Worm (Caenorhabditis elegans) whole organism, L3 larva: ENCODE data around the gene C25D7.5.
A peak's percentile ranks its signal among the peaks of the same experiment; 100 is the strongest.

Experiments used
- R02D3.7 ChIP-seq: fragments of 150-350 bp; optimal IDR thresholded peaks from 2 replicates; lab custom pipeline; 2014; ENCODE audit warnings: missing biosample characterization, missing genetic modification characterization
- ZK546.5 ChIP-seq: sonication (generic microtip); optimal IDR thresholded peaks from 2 replicates; lab custom pipeline; 2017; ENCODE audit warnings: missing biosample characterization, missing genetic modification characterization
- ama-1 ChIP-seq: fragments of 150-350 bp; optimal IDR thresholded peaks from 2 replicates; lab custom pipeline; 2018
- ceh-16 ChIP-seq: sonication (generic microtip); optimal IDR thresholded peaks from 2 replicates; lab custom pipeline; 2017; ENCODE audit warnings: missing biosample characterization, missing genetic modification characterization
- ceh-28 ChIP-seq: fragments of 150-350 bp; optimal IDR thresholded peaks from 2 replicates; lab custom pipeline; 2014; ENCODE audit warnings: missing biosample characterization, missing genetic modification reagents, missing genetic modification characterization
- daf-12 ChIP-seq: fragments of 150-350 bp; optimal IDR thresholded peaks from 2 replicates; lab custom pipeline; 2014; ENCODE audit warnings: missing biosample characterization, missing genetic modification reagents, missing genetic modification characterization
- egl-27 ChIP-seq: sonication (generic microtip); optimal IDR thresholded peaks from 4 replicates; lab custom pipeline; 2017; ENCODE audit warnings: missing biosample characterization, missing genetic modification reagents, missing genetic modification characterization
- egl-5 ChIP-seq: fragments of 150-350 bp; optimal IDR thresholded peaks from 2 replicates; lab custom pipeline; 2017; ENCODE audit warnings: missing biosample characterization, missing genetic modification reagents, missing genetic modification characterization, inconsistent platforms
- elt-1 ChIP-seq: fragments of 150-350 bp; optimal IDR thresholded peaks from 2 replicates; lab custom pipeline; 2014; ENCODE audit warnings: missing biosample characterization, missing genetic modification characterization
- elt-2 ChIP-seq: sonication (generic microtip); optimal IDR thresholded peaks from 2 replicates; lab custom pipeline; 2016; ENCODE audit warnings: missing genetic modification reagents, mild to moderate bottlenecking, missing genetic modification characterization, missing compliant biosample characterization
- elt-3 ChIP-seq, 3 experiments: fragments of 150-350 bp in 1 of 3; sonication (generic microtip) in 2 of 3; optimal IDR thresholded peaks; 2 replicates in 2 of 3; 4 replicates in 1 of 3; lab custom pipeline; 2014 to 2017; ENCODE audit warnings: missing biosample characterization in 3 of 3, missing genetic modification characterization in 3 of 3
- eor-1 ChIP-seq, 2 experiments: fragments of 150-350 bp; optimal IDR thresholded peaks; 2 replicates each; lab custom pipeline; 2014 to 2018; ENCODE audit warnings: missing biosample characterization in 2 of 2, missing genetic modification characterization in 2 of 2
- fkh-10 ChIP-seq: sonication (generic microtip); optimal IDR thresholded peaks from 2 replicates; lab custom pipeline; 2017; ENCODE audit warnings: missing biosample characterization, missing genetic modification reagents, missing genetic modification characterization
- fkh-2 ChIP-seq: fragments of 150-350 bp; optimal IDR thresholded peaks from 2 replicates; lab custom pipeline; 2014; ENCODE audit warnings: missing biosample characterization, missing genetic modification reagents, missing genetic modification characterization
- fos-1 ChIP-seq: fragments of 150-350 bp; optimal IDR thresholded peaks from 2 replicates; lab custom pipeline; 2014; ENCODE audit warnings: missing biosample characterization, missing genetic modification characterization
- jun-1 ChIP-seq: fragments of 150-350 bp; optimal IDR thresholded peaks from 2 replicates; lab custom pipeline; 2014; ENCODE audit warnings: missing biosample characterization, missing genetic modification reagents, missing genetic modification characterization
- lin-39 ChIP-seq: fragments of 150-350 bp; optimal IDR thresholded peaks from 2 replicates; lab custom pipeline; 2018; ENCODE audit warnings: missing biosample characterization, missing genetic modification reagents, missing genetic modification characterization
- lsy-12 ChIP-seq: sonication (generic microtip); optimal IDR thresholded peaks from 2 replicates; lab custom pipeline; 2016; ENCODE audit warnings: mild to moderate bottlenecking, missing genetic modification characterization, missing compliant biosample characterization
- nfya-1 ChIP-seq: sonication (generic microtip); optimal IDR thresholded peaks from 2 replicates; lab custom pipeline; 2017; ENCODE audit warnings: missing genetic modification characterization, mild to moderate bottlenecking, missing compliant biosample characterization, antibody characterized with exemption, moderate library complexity; ENCODE audit not compliant: insufficient read depth
- nhr-11 ChIP-seq: fragments of 150-350 bp; optimal IDR thresholded peaks from 2 replicates; lab custom pipeline; 2014; ENCODE audit warnings: missing biosample characterization, missing genetic modification characterization
- nhr-237 ChIP-seq: fragments of 150-350 bp; optimal IDR thresholded peaks from 2 replicates; lab custom pipeline; 2014; ENCODE audit warnings: missing biosample characterization, missing genetic modification characterization
- nhr-25 ChIP-seq: sonication (generic microtip); optimal IDR thresholded peaks from 2 replicates; lab custom pipeline; 2017; ENCODE audit warnings: missing biosample characterization, missing genetic modification characterization
- nhr-28 ChIP-seq: fragments of 150-350 bp; optimal IDR thresholded peaks from 2 replicates; lab custom pipeline; 2014; ENCODE audit warnings: missing biosample characterization, missing genetic modification characterization
- nhr-43 ChIP-seq: sonication (generic microtip); optimal IDR thresholded peaks from 2 replicates; lab custom pipeline; 2016; ENCODE audit warnings: mild to moderate bottlenecking, missing genetic modification characterization, missing compliant biosample characterization; ENCODE audit not compliant: poor library complexity, severe bottlenecking
- pha-4 ChIP-seq: fragments of 150-350 bp; optimal IDR thresholded peaks from 2 replicates; lab custom pipeline; 2014; ENCODE audit warnings: missing biosample characterization, missing genetic modification reagents, missing genetic modification characterization
- pqm-1 ChIP-seq: fragments of 150-350 bp; optimal IDR thresholded peaks from 2 replicates; lab custom pipeline; 2017; ENCODE audit warnings: missing biosample characterization, missing genetic modification characterization, inconsistent platforms
- snpc-4 ChIP-seq: fragments of 150-350 bp; optimal IDR thresholded peaks from 2 replicates; lab custom pipeline; 2014; ENCODE audit warnings: missing biosample characterization, missing genetic modification characterization
- tbx-2 ChIP-seq: sonication (generic microtip); optimal IDR thresholded peaks from 2 replicates; lab custom pipeline; 2016; ENCODE audit warnings: mild to moderate bottlenecking, missing genetic modification characterization, missing compliant biosample characterization
- unc-39 ChIP-seq: sonication (generic microtip); optimal IDR thresholded peaks from 4 replicates; lab custom pipeline; 2017; ENCODE audit warnings: missing biosample characterization, missing genetic modification characterization
- unc-62 ChIP-seq: fragments of 150-350 bp; sonication (generic microtip); optimal IDR thresholded peaks from 4 replicates; lab custom pipeline; 2014; ENCODE audit warnings: missing biosample characterization, missing genetic modification reagents, missing genetic modification characterization
- zag-1 ChIP-seq: fragments of 150-350 bp; optimal IDR thresholded peaks from 2 replicates; lab custom pipeline; 2014; ENCODE audit warnings: missing biosample characterization, missing genetic modification characterization

The C25D7.5 gene

DNA sequence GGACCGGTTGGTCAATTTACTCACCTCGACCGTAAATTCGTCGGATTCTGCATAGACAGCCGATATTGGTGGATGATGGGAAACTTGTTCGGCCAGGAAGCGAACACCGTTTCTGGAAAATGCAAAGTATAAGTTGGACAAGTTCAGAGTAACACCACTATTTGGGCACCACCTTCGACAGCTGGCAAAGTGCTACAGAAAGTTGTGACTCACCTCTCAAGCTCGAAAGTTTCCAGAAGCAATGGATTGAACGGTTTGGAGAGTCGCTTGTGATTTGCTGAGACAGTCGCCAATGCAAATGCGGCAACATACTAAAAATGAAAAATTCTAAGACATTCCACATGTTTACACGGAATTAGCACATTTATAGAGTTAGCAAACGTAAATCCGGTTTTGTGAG is 39.1 kb upstream of the C25D7.5 start:
- TF ChIP-seq snpc-4 (no peak), nhr-43 (tag; lab: Kevin White, UChicago) (no peak), fos-1 (tag; lab: Kevin White, UChicago) (no peak), tbx-2 (tag; lab: Kevin White, UChicago) (no peak), elt-2 (tag; lab: Kevin White, UChicago) (no peak), ZK546.5 (no peak), ceh-28 (tag; lab: Kevin White, UChicago) (no peak), elt-3 (tag; optimal IDR thresholded peaks at IDR 0.05; lab: Kevin White, UChicago) (no peak), unc-39 (tag; lab: Kevin White, UChicago) (no peak), nhr-28 (tag; lab: Kevin White, UChicago) (no peak), pha-4 (tag; lab: Kevin White, UChicago) (no peak), zag-1 (tag; lab: Kevin White, UChicago) (no peak), egl-5 (tag; lab: Kevin White, UChicago) (no peak), fkh-2 (tag; lab: Kevin White, UChicago) (no peak), nhr-25 (tag; lab: Kevin White, UChicago) (no peak), nhr-11 (tag; lab: Kevin White, UChicago) (no peak), nhr-237 (no peak), nfya-1 (tag; lab: Kevin White, UChicago) (no peak), ama-1 (no peak), lsy-12 (tag; lab: Kevin White, UChicago) (no peak)

DNA sequence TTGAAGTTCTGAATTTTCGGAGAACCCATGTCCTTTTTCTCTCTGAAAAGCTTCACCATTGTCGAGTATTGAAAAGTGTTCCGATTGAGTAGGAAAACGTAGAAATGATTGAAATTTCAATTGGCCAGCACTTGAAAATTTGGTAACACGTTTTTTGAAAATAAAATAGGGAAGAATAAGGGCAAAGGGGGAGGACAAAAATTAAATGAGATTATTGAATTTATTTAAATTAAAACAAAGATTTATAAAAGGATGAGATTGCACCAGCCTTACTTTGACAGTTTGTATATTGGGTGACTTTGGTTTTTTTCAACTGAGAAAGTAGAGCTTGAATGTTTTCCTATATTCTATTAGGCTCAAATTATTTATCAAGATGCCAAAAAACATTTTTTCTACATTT is 38.3 kb upstream of the C25D7.5 start, which contains the start of gene obr-2:
obr-2 (minus strand) TSS at position 101 of the 400 bp plus-strand sequence.
- TF ChIP-seq daf-12 (tag; lab: Kevin White, UChicago): no peak
- no peak for TF ChIP-seq fkh-2 (tag; lab: Kevin White, UChicago)
- TF ChIP-seq fos-1 (tag; lab: Kevin White, UChicago): no peak
- no peak for TF ChIP-seq tbx-2 (tag; lab: Kevin White, UChicago)
- no peak for TF ChIP-seq eor-1 (tag; optimal IDR thresholded peaks at IDR 0.05; lab: Kevin White, UChicago)
- TF ChIP-seq elt-2 (tag; lab: Kevin White, UChicago): no peak
- no peak for TF ChIP-seq nfya-1 (tag; lab: Kevin White, UChicago)
- no peak for TF ChIP-seq lin-39 (tag; lab: Kevin White, UChicago)
- no peak for TF ChIP-seq ama-1

DNA sequence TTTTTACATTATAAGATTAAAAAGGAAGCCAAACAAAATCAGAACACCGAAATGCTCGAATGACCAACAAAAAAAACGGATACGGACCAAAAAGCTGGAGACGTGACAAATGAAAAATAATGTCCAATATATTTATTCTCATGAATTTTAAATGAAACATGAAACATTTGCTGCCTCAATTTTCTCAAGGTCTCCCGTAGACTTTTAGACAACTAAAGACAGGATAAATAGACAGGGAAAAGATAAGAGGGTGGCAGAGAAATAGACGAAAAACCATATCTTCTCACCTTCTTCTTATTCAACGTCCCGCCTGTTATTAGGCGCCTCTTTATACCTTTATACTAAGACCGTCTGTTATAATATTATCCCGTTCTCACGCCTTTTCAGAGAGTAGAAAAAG is 36.7 kb upstream of the C25D7.5 start:
- TF ChIP-seq jun-1 (tag; lab: Kevin White, UChicago): no peak
- TF ChIP-seq nhr-25 (tag; lab: Kevin White, UChicago): peak; percentile 69

DNA sequence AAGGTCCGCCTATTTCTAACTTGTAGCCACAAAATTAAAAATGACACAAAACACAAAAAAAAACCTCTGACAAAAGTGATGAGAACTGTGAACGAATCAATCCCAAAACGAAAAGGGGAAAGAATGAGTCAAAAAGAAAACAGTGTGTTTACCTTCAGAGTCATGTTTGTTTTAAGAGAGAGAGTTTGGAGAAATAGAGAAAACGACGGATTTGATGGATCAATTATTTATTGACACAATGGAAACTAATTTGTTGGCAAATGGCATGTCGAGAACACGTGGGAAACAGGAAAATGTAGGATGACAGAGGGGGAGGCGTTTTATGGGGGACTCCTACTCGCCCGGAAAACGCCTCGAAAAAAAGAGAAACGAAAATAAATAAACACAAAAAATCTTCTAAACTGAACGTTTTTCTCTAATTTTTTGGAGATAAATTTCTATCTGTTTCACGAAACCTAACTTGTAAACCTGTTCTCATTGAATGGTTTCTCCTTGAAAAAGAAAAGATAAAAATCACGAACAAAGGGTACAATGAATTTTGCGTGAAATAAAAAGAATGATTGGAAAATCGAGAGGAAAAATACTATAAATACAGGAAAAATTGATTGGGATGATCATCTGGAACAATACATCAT is 35.5 kb upstream of the C25D7.5 start:
- TF ChIP-seq egl-5 (tag; lab: Kevin White, UChicago) (peak; percentile 1), nhr-25 (tag; lab: Kevin White, UChicago) (peak; percentile 19), elt-1 (tag; lab: Kevin White, UChicago) (no peak), pha-4 (tag; lab: Kevin White, UChicago) (peak; percentile 94)

DNA sequence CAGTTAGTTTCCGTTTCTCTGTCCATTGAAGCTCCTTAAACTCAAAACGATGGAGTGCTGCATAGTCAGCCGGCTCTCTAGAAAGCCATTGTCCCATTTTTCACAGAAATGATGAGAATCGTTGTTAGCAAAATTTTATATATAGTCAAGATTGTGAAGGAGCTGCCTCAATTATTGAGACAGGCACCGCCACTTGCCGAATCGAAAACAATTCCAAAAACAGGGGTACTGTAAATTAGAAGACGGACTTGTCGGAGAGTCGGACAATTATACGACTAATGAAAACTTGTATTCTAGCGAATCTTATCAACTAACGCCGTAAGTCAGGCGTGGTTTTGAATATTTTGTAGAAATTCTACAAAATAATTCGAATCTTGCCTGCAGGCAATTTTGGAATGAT is 32.2 kb upstream of the C25D7.5 start, which contains the start of gene F14H8.2:
F14H8.2 (minus strand) TSS at position 101 of the 400 bp plus-strand sequence.
- TF ChIP-seq ceh-16 (tag; lab: Kevin White, UChicago): no peak

DNA sequence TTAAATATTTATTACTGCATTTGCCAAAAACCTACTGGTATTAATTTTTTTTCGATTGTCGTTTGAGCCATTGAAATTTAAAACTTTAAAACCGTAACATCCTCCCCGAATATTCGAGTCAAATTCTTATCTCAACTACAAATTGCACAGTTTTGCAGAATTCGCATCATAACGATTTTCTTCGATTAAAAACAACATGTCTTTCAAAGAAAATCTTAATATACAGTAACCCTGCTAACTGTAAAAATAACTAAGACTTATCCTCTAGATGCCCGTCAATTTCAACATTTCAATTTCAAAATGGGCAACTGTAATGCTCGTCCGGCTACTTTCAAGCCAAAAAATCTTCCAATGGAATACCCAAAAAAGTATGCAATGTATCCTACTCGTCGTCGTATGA is 31.7 kb upstream of the C25D7.5 start, which contains the start of gene F14H8.5:
F14H8.5 (plus strand) TSS at position 301 of the 400 bp plus-strand sequence.
- TF ChIP-seq lsy-12 (tag; lab: Kevin White, UChicago): no peak
- TF ChIP-seq egl-27 (tag; lab: Kevin White, UChicago): no peak
- no peak for TF ChIP-seq eor-1 (tag; optimal IDR thresholded peaks at IDR 0.05; lab: Kevin White, UChicago)
- no peak for TF ChIP-seq zag-1 (tag; lab: Kevin White, UChicago)
- TF ChIP-seq unc-62 (GFP tag; lab: Kevin White, UChicago): no peak
- no peak for TF ChIP-seq daf-12 (tag; lab: Kevin White, UChicago)
- no peak for TF ChIP-seq pqm-1 (tag; lab: Kevin White, UChicago)
- TF ChIP-seq R02D3.7 (tag; lab: Kevin White, UChicago): no peak
- no peak for TF ChIP-seq tbx-2 (tag; lab: Kevin White, UChicago)
- no peak for TF ChIP-seq fkh-10 (GFP tag; lab: Kevin White, UChicago)
